Worm (Caenorhabditis elegans): ENCODE measurements around the gene rde-1.

DNA sequence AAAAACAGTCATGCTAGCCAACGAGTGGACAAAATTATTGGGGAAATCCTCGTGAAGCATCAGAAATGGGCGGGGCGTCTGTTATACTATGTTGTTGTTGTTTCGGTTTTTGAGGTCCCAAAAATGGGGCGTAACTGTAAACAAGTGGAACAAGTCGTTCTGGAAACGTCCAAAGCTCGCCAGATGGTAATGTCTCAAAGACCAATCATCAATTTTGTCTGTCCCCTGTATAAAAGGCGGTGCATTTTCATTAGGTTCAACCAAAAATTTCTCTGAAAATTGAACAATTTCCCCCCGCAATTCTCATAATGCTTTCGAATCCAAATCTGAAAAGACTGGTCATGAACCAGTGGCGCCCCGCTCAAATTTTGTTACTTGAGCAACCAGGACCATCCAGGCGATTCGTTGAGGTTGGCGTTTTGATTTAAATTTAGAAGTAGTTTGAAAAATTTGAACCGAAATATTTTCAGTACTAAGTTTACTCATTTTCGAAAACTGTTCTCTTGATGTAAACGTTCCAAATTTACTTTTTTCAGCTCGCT, 27.7 kb upstream of the rde-1 start:
- TF ChIP-seq nhr-90 (tag; optimal IDR thresholded peaks at IDR 0.05) (no peak), ceh-100 (GFP tag; IDR thresholded peaks at IDR 0.05) (no peak), lir-1 (GFP tag; conservative IDR thresholded peaks at IDR 0.05) (no peak), F49E8.2 (tag; optimal IDR thresholded peaks at IDR 0.05; ENCODE audit: insufficient read depth) (peak; percentile 7), ztf-22 (GFP tag; optimal IDR thresholded peaks at IDR 0.05) (no peak), nfya-1 (tag; optimal IDR thresholded peaks at IDR 0.05; ENCODE audit: borderline replicate concordance, insufficient read depth) (no peak), pbrm-1 (GFP tag; IDR thresholded peaks at IDR 0.05) (no peak; the same call in 1 of the 2 replicates), athp-1 (tag; optimal IDR thresholded peaks at IDR 0.05) (peak; percentile 59), madf-3 (GFP tag; IDR thresholded peaks at IDR 0.05) (0 out of 2 replicates have a peak, but pooled peaks have one; percentile 4), hlh-12 (tag; optimal IDR thresholded peaks at IDR 0.05) (no peak)
